Worm (Caenorhabditis elegans): ENCODE results near the gene F58F12.2.

DNA sequence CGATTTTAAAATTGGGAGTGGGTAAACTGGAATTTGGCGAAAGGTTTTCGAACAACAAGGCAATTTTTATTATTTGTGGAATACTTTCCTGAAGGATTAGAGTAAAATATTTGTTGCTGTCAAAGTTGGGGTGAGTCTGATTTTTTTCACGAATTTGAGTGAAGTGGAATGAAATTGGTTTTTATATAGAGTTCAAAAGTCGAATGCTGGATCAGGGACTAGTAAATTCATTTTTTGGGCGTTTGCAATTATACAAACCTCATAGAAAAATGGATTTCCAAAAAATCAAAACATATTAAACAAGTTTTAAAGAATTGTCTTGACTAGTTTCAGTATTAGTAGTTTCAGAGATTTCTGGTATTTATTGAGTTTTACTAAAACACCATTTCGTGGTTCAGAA lies 47.9 kb downstream of the F58F12.2 start, which contains the start of gene C32D5.7:
- TF ChIP-seq lin-39 (tag; optimal IDR thresholded peaks at IDR 0.05) (no peak), fos-1 (tag; optimal IDR thresholded peaks at IDR 0.05) (no peak), unc-62 (GFP tag; optimal IDR thresholded peaks at IDR 0.05) (no peak), R02D3.7 (tag; optimal IDR thresholded peaks at IDR 0.05) (no peak), blmp-1 (tag; optimal IDR thresholded peaks at IDR 0.05; ENCODE audit: insufficient read depth) (no peak), sma-9 (GFP tag; optimal IDR thresholded peaks at IDR 0.05) (no peak), sma-9 (tag; optimal IDR thresholded peaks at IDR 0.05) (no peak)

Measured in whole organism, L2 larva.